Fruit fly (Drosophila melanogaster) whole organism, embryonic: ENCODE results near the gene Lamtor5.

Experiments
- Abd-B ChIP-seq: fragments of 200-800 bp; sonication (Bioruptor generic); optimal IDR thresholded peaks from 2 replicates; lab custom pipeline; 2018; ENCODE audit warnings: missing biosample characterization, mild to moderate bottlenecking, missing genetic modification characterization, moderate library complexity
- BtbVII ChIP-seq: fragments of 200-800 bp; sonication (Bioruptor generic); optimal IDR thresholded peaks from 3 replicates; lab custom pipeline; 2017; ENCODE audit warnings: missing biosample characterization, mild to moderate bottlenecking, missing genetic modification characterization
- CG10565 ChIP-seq: fragments of 200-800 bp; sonication (Bioruptor generic); optimal IDR thresholded peaks from 3 replicates; lab custom pipeline; 2016; ENCODE audit warnings: missing biosample characterization, mild to moderate bottlenecking, missing genetic modification characterization
- CG11247 ChIP-seq: fragments of 200-800 bp; sonication (Bioruptor generic); IDR thresholded peaks from 2 replicates; pipeline ENCODE4 v1.3.6; 2022; ENCODE audit warnings: missing biosample characterization, missing genetic modification characterization
- CG11398 ChIP-seq: fragments of 200-800 bp; sonication (Bioruptor generic); optimal IDR thresholded peaks from 2 replicates; lab custom pipeline; 2016; ENCODE audit warnings: missing biosample characterization, missing genetic modification characterization
- CG11696 ChIP-seq: fragments of 200-800 bp; sonication (Bioruptor generic); IDR thresholded peaks from 2 replicates; pipeline ENCODE4 v1.3.6; 2022; ENCODE audit warnings: missing biosample characterization, missing genetic modification characterization
- CG12071 ChIP-seq: fragments of 200-800 bp; sonication (Bioruptor generic); optimal IDR thresholded peaks from 3 replicates; lab custom pipeline; 2018; ENCODE audit warnings: missing biosample characterization, mild to moderate bottlenecking, missing genetic modification characterization
- CG14667 ChIP-seq: fragments of 200-800 bp; sonication (Bioruptor generic); IDR thresholded peaks from 2 replicates; pipeline ENCODE4 v1.3.6; 2022; ENCODE audit warnings: missing biosample characterization, missing genetic modification characterization
- CG15479 ChIP-seq: fragments of 200-800 bp; sonication (Bioruptor generic); optimal IDR thresholded peaks from 3 replicates; lab custom pipeline; 2019; ENCODE audit warnings: missing biosample characterization, mild to moderate bottlenecking, missing genetic modification characterization, moderate library complexity
- CG1647 ChIP-seq: fragments of 200-800 bp; sonication (Bioruptor generic); optimal IDR thresholded peaks from 3 replicates; lab custom pipeline; 2016; ENCODE audit warnings: missing biosample characterization, missing genetic modification characterization
- CG16813 ChIP-seq: fragments of 200-800 bp; sonication (Bioruptor generic); IDR thresholded peaks from 3 replicates; pipeline ENCODE4 v1.3.6; 2022; ENCODE audit warnings: missing biosample characterization, missing genetic modification characterization; ENCODE audit not compliant: partially characterized antibody
- CG1792 ChIP-seq: fragments of 200-800 bp; sonication (Bioruptor generic); optimal IDR thresholded peaks from 2 replicates; lab custom pipeline; 2016; ENCODE audit warnings: missing biosample characterization, missing genetic modification characterization
- CG18011 ChIP-seq: fragments of 200-800 bp; sonication (Bioruptor generic); optimal IDR thresholded peaks from 2 replicates; lab custom pipeline; 2017; ENCODE audit warnings: missing biosample characterization, missing genetic modification characterization, mild to moderate bottlenecking, moderate library complexity, missing genotype
- CG18262 ChIP-seq: fragments of 200-800 bp; optimal IDR thresholded peaks from 3 replicates; lab custom pipeline; 2019; ENCODE audit warnings: missing biosample characterization, mild to moderate bottlenecking, missing genetic modification characterization, moderate library complexity
- CG18764 ChIP-seq: fragments of 200-800 bp; sonication (Bioruptor generic); optimal IDR thresholded peaks from 3 replicates; lab custom pipeline; 2016; ENCODE audit warnings: missing biosample characterization, missing genetic modification characterization
- CG4282 ChIP-seq: fragments of 200-800 bp; sonication (Bioruptor generic); optimal IDR thresholded peaks from 2 replicates; lab custom pipeline; 2016; ENCODE audit warnings: missing biosample characterization, missing genetic modification characterization
- CG4404 ChIP-seq: fragments of 200-800 bp; sonication (Bioruptor generic); IDR thresholded peaks from 2 replicates; pipeline ENCODE4 v1.3.6; 2022; ENCODE audit warnings: missing biosample characterization, missing genetic modification characterization
- CG4424 ChIP-seq: fragments of 200-800 bp; sonication (Bioruptor generic); optimal IDR thresholded peaks from 3 replicates; lab custom pipeline; 2016; ENCODE audit warnings: missing biosample characterization, missing genetic modification characterization
- CG7271 ChIP-seq: fragments of 200-800 bp; sonication (Bioruptor generic); optimal IDR thresholded peaks from 2 replicates; lab custom pipeline; 2018; ENCODE audit warnings: missing biosample characterization, mild to moderate bottlenecking, missing genetic modification characterization, moderate library complexity
- CG7745 ChIP-seq: fragments of 200-800 bp; sonication (Bioruptor generic); optimal IDR thresholded peaks from 2 replicates; lab custom pipeline; 2018; ENCODE audit warnings: missing biosample characterization, mild to moderate bottlenecking, missing genetic modification characterization, moderate library complexity
- CG7963 ChIP-seq: fragments of 200-800 bp; sonication (Bioruptor generic); IDR thresholded peaks from 3 replicates; pipeline ENCODE4 v1.3.6; 2022; ENCODE audit warnings: missing biosample characterization, missing genetic modification characterization; ENCODE audit not compliant: partially characterized antibody
- CG8388 ChIP-seq: fragments of 200-800 bp; sonication (Bioruptor generic); optimal IDR thresholded peaks from 2 replicates; lab custom pipeline; 2019; ENCODE audit warnings: missing biosample characterization, mild to moderate bottlenecking, missing genetic modification characterization, moderate library complexity
- CG9727 ChIP-seq: fragments of 200-800 bp; sonication (Bioruptor generic); optimal IDR thresholded peaks from 3 replicates; lab custom pipeline; 2017; ENCODE audit warnings: missing biosample characterization, mild to moderate bottlenecking, missing genetic modification characterization
- Ets65A ChIP-seq: fragments of 200-800 bp; sonication (Bioruptor generic); peaks from one replicate; lab custom pipeline; 2016; ENCODE audit warnings: missing biosample characterization, missing genetic modification characterization
- HLH4C ChIP-seq: fragments of 200-800 bp; sonication (Bioruptor generic); IDR thresholded peaks from 3 replicates; pipeline ENCODE4 v1.3.6; 2022; ENCODE audit warnings: missing biosample characterization, missing genetic modification characterization; ENCODE audit not compliant: partially characterized antibody
- Hmr ChIP-seq: fragments of 200-800 bp; sonication (Bioruptor generic); optimal IDR thresholded peaks from 3 replicates; lab custom pipeline; 2017; ENCODE audit warnings: mild to moderate bottlenecking, missing biosample characterization, missing genetic modification reagents, missing genetic modification characterization
- Ptx1 ChIP-seq: fragments of 200-800 bp; sonication (Bioruptor generic); IDR thresholded peaks from 2 replicates; pipeline ENCODE4 v1.3.6; 2022; ENCODE audit warnings: missing biosample characterization, missing genetic modification characterization
- Stat92E ChIP-seq, 3 experiments: fragments of >200 bp in 2 of 3; fragments of 200-800 bp in 1 of 3; sonication (Bioruptor generic) in 1 of 3; optimal IDR thresholded peaks; 2 replicates each; lab custom pipeline; 2017 to 2019; ENCODE audit warnings: missing biosample characterization in 3 of 3, missing genetic modification characterization in 3 of 3, mild to moderate bottlenecking in 1 of 3, moderate library complexity in 1 of 3
- Tbp ChIP-seq: fragments of >200 bp; optimal IDR thresholded peaks from 2 replicates; lab custom pipeline; 2018; ENCODE audit warnings: missing biosample characterization, missing genetic modification characterization
- abd-A ChIP-seq: fragments of 200-800 bp; sonication (Bioruptor generic); optimal IDR thresholded peaks from 3 replicates; lab custom pipeline; 2019; ENCODE audit warnings: missing biosample characterization, mild to moderate bottlenecking, missing genetic modification characterization, moderate library complexity
- amos ChIP-seq: fragments of 200-800 bp; sonication (Bioruptor generic); IDR thresholded peaks from 2 replicates; pipeline ENCODE4 v1.3.6; 2022; ENCODE audit warnings: missing biosample characterization, missing genetic modification characterization; ENCODE audit not compliant: partially characterized antibody
- cad ChIP-seq: fragments of >200 bp; optimal IDR thresholded peaks from 2 replicates; lab custom pipeline; 2017; ENCODE audit warnings: missing biosample characterization, missing genetic modification characterization
- cato ChIP-seq: fragments of 200-800 bp; sonication (Bioruptor generic); optimal IDR thresholded peaks from 2 replicates; lab custom pipeline; 2016; ENCODE audit warnings: missing biosample characterization, missing genetic modification characterization, borderline replicate concordance
- crol ChIP-seq: fragments of 200-800 bp; sonication (Bioruptor generic); IDR thresholded peaks from 2 replicates; pipeline ENCODE4 v1.3.6; 2022; ENCODE audit warnings: missing biosample characterization, missing genetic modification characterization
- dmrt99B ChIP-seq: fragments of 200-800 bp; sonication (Bioruptor generic); optimal IDR thresholded peaks from 2 replicates; lab custom pipeline; 2018; ENCODE audit warnings: missing biosample characterization, mild to moderate bottlenecking, missing genetic modification characterization, moderate library complexity
- gem ChIP-seq: fragments of 200-800 bp; sonication (Bioruptor generic); optimal IDR thresholded peaks from 2 replicates; lab custom pipeline; 2019; ENCODE audit warnings: missing biosample characterization, mild to moderate bottlenecking, missing genetic modification characterization, moderate library complexity
- gsb ChIP-seq: fragments of 200-800 bp; sonication (Bioruptor generic); IDR thresholded peaks from 2 replicates; pipeline ENCODE4 v1.3.6; 2022; ENCODE audit warnings: missing biosample characterization, missing genetic modification characterization
- gsb-n ChIP-seq: fragments of 200-800 bp; sonication (Bioruptor generic); optimal IDR thresholded peaks from 3 replicates; lab custom pipeline; 2018; ENCODE audit warnings: missing biosample characterization, mild to moderate bottlenecking, missing genetic modification characterization
- gt ChIP-seq: fragments of 200-800 bp; sonication (Bioruptor generic); IDR thresholded peaks from 2 replicates; pipeline ENCODE4 v1.3.6; 2022; ENCODE audit warnings: missing biosample characterization, missing genetic modification characterization
- odd ChIP-seq: fragments of 200-800 bp; sonication (Bioruptor generic); optimal IDR thresholded peaks from 2 replicates; lab custom pipeline; 2017; ENCODE audit warnings: missing biosample characterization, mild to moderate bottlenecking, missing genetic modification characterization
- prd ChIP-seq, 3 experiments: fragments of >200 bp in 2 of 3; fragments of 200-800 bp in 1 of 3; sonication (Bioruptor generic) in 1 of 3; optimal IDR thresholded peaks in 2 of 3; IDR thresholded peaks in 1 of 3; 2 replicates in 2 of 3; 3 replicates in 1 of 3; pipeline versions ENCODE4 v1.3.6 to Lab custom; 2017 to 2022; ENCODE audit warnings: missing biosample characterization in 1 of 3, missing genetic modification characterization in 1 of 3
- psq ChIP-seq: fragments of 200-800 bp; sonication (Bioruptor generic); optimal IDR thresholded peaks from 2 replicates; lab custom pipeline; 2017; ENCODE audit warnings: missing biosample characterization, missing genetic modification characterization
- pum ChIP-seq: fragments of 200-800 bp; sonication (Bioruptor generic); optimal IDR thresholded peaks from 2 replicates; lab custom pipeline; 2016; ENCODE audit warnings: missing biosample characterization, missing genetic modification characterization
- sens ChIP-seq: fragments of 200-800 bp; sonication (Bioruptor generic); peaks from one replicate; lab custom pipeline; 2016; ENCODE audit warnings: missing biosample characterization, missing genetic modification characterization
- shn ChIP-seq: fragments of 200-800 bp; sonication (Bioruptor generic); optimal IDR thresholded peaks from 3 replicates; lab custom pipeline; 2016; ENCODE audit warnings: missing biosample characterization, missing genetic modification characterization
- stc ChIP-seq: fragments of 200-800 bp; sonication (Bioruptor generic); IDR thresholded peaks from 2 replicates; pipeline ENCODE4 v1.3.6; 2022; ENCODE audit warnings: missing biosample characterization, missing genetic modification characterization
- stwl ChIP-seq: fragments of 200-800 bp; sonication (Bioruptor generic); optimal IDR thresholded peaks from 3 replicates; lab custom pipeline; 2018; ENCODE audit warnings: missing biosample characterization, mild to moderate bottlenecking, missing genetic modification characterization, moderate library complexity
- zen2 ChIP-seq: fragments of 200-800 bp; sonication (Bioruptor generic); IDR thresholded peaks from 3 replicates; pipeline ENCODE4 v1.3.6; 2022; ENCODE audit warnings: missing biosample characterization, missing genetic modification characterization; ENCODE audit not compliant: partially characterized antibody

The Lamtor5 gene

dm6 chrX:1880139-1880556 lies 21.4 kb upstream of the Lamtor5 start, which contains the start of gene Coa8 (continued):
- peak; percentile 17 for TF ChIP-seq Abd-B
- no peak for TF ChIP-seq gt
- peak; percentile 33; the same call in 1 of the 2 replicates for TF ChIP-seq CG4404
- TF ChIP-seq CG7271: no peak
- TF ChIP-seq, all 482 proteins: peak for 196

dm6 chrX:1879606-1880110 lies 20.9 kb upstream of the Lamtor5 start, which contains the start of gene CG14818:
TSS of gene CG14818 (minus strand) at chrX:1879774.
- TF ChIP-seq BtbVII (GFP tag; lab: Kevin White, UChicago): peak; percentile 25
- peak; percentile 88 for TF ChIP-seq sens
- peak; percentile 78 for TF ChIP-seq amos
- no peak for TF ChIP-seq CG11696
- peak; percentile 50 for TF ChIP-seq CG4424
- no peak for TF ChIP-seq CG4282 (GFP tag; lab: Kevin White, UChicago)
- no peak for TF ChIP-seq abd-A (tag; lab: Kevin White, UChicago)
- TF ChIP-seq CG8388 (GFP tag; lab: Kevin White, UChicago): peak; percentile 32
- peak; percentile 88 for TF ChIP-seq CG16813 (GFP tag; lab: Robert Waterston, UW)
- peak; percentile 52 for TF ChIP-seq CG1647
- TF ChIP-seq cato: peak; percentile 38
- TF ChIP-seq cad (GFP tag; lab: Kevin White, UChicago): no peak
- no peak for TF ChIP-seq gsb-n
- peak; percentile 54 for TF ChIP-seq CG9727 (GFP tag; lab: Kevin White, UChicago)
- TF ChIP-seq dmrt99B (tag; lab: Kevin White, UChicago): no peak
- 0 out of 2 replicates have a peak, but pooled peaks have one; percentile 29 for TF ChIP-seq stc (GFP tag; lab: Robert Waterston, UW)
- no peak for TF ChIP-seq odd
- peak; percentile 36 for TF ChIP-seq CG11398
- peak; percentile 89 for TF ChIP-seq zen2 (GFP tag; lab: Robert Waterston, UW)
- no peak for TF ChIP-seq Tbp (GFP tag; lab: Kevin White, UChicago)
- TF ChIP-seq gsb: peak; percentile 44; the same call in 1 of the 2 replicates
- TF ChIP-seq gt: no peak
- TF ChIP-seq gem (tag; lab: Kevin White, UChicago): peak; percentile 68
- TF ChIP-seq CG1792 (GFP tag; lab: Kevin White, UChicago): peak; percentile 27
- peak; percentile 16 for TF ChIP-seq CG18764 (GFP tag; lab: Kevin White, UChicago)
- peak; percentile 97 for TF ChIP-seq Ets65A (GFP tag; lab: Kevin White, UChicago)
- TF ChIP-seq Hmr: peak; percentile 70
- TF ChIP-seq Ptx1: peak; percentile 78
- TF ChIP-seq pum (GFP tag; lab: Kevin White, UChicago): peak; percentile 72
- peak; percentile 62 for TF ChIP-seq shn (GFP tag; lab: Kevin White, UChicago)
- no peak for TF ChIP-seq prd (optimal IDR thresholded peaks at IDR 0.05; lab: Kevin White, UChicago)
- peak; percentile 73; the same call in 2 of the 3 replicates for TF ChIP-seq prd (GFP tag; IDR thresholded peaks at IDR 0.05; lab: Robert Waterston, UW)
- TF ChIP-seq CG18262 (tag; lab: Kevin White, UChicago): peak; percentile 19
- TF ChIP-seq CG15479 (GFP tag; lab: Kevin White, UChicago): no peak
- TF ChIP-seq CG7745 (tag; lab: Kevin White, UChicago): no peak
- TF ChIP-seq psq: no peak
- TF ChIP-seq CG7963: peak; percentile 68
- peak; percentile 80 for TF ChIP-seq HLH4C (GFP tag; lab: Robert Waterston, UW)
- 0 out of 2 replicates have a peak, but pooled peaks have one; percentile 15 for TF ChIP-seq CG14667 (GFP tag; lab: Robert Waterston, UW)
- no peak for TF ChIP-seq crol (GFP tag; lab: Robert Waterston, UW)
- no peak for TF ChIP-seq CG18011 (GFP tag; lab: Kevin White, UChicago)
- no peak for TF ChIP-seq CG11247 (GFP tag; lab: Robert Waterston, UW)
- peak; percentile 45 for TF ChIP-seq CG12071 (GFP tag; lab: Kevin White, UChicago)
- TF ChIP-seq stwl (tag; lab: Kevin White, UChicago): no peak
- no peak for TF ChIP-seq Stat92E (GFP tag; optimal IDR thresholded peaks at IDR 0.05; lab: Kevin White, UChicago)
- no peak for TF ChIP-seq CG10565 (GFP tag; lab: Kevin White, UChicago)
